Fruit fly (Drosophila melanogaster) whole organism, embryonic: ENCODE results near the gene Npc2g.

Experiments used
- CG18764 ChIP-seq: fragments of 200-800 bp; sonication (Bioruptor generic); optimal IDR thresholded peaks from 3 replicates; lab custom pipeline; 2016; ENCODE audit warnings: missing biosample characterization, missing genetic modification characterization
- HLH54F ChIP-seq: fragments of 200-800 bp; sonication (Bioruptor generic); optimal IDR thresholded peaks from 3 replicates; lab custom pipeline; 2016; ENCODE audit warnings: missing biosample characterization, missing genetic modification characterization

- no peak for TF ChIP-seq CG18764 (GFP tag; lab: Kevin White, UChicago)
- TF ChIP-seq HLH54F (GFP tag; lab: Kevin White, UChicago), result no peak
Measured at dm6 chr3R:30770069-30770633, 25.1 kb upstream of the Npc2g start.
